Worm (Caenorhabditis elegans) whole organism, L4/young adult: ENCODE measurements around the gene ncl-1.

Experiments
- W03F9.2 ChIP-seq: fragments of 150-350 bp; optimal IDR thresholded peaks from 2 replicates; lab custom pipeline; 2014; ENCODE audit warnings: missing biosample characterization, missing genetic modification characterization
- dao-5 ChIP-seq: sonication (generic microtip); optimal IDR thresholded peaks from 2 replicates; lab custom pipeline; 2016; ENCODE audit warnings: missing genotype, missing genetic modification characterization, moderate library complexity, missing compliant biosample characterization
- him-1 ChIP-seq: sonication (generic microtip); optimal IDR thresholded peaks from 2 replicates; lab custom pipeline; 2016; ENCODE audit warnings: missing genotype, missing genetic modification reagents, missing genetic modification characterization, missing compliant biosample characterization

The ncl-1 gene

ce11 chrIII:7719364-7719936, at the start of gene ncl-1:
Gene ncl-1, plus strand, starts transcription at chrIII:7719729.
- TF ChIP-seq dao-5 (tag; lab: Kevin White, UChicago) (no peak), him-1 (no peak), W03F9.2 (no peak)

ce11 chrIII:7672411-7672810, 47.1 kb upstream of the ncl-1 start:
- no peak for TF ChIP-seq dao-5 (tag; lab: Kevin White, UChicago)
- no peak for TF ChIP-seq W03F9.2
- no peak for TF ChIP-seq him-1

ce11 chrIII:7692287-7692686, 27.2 kb upstream of the ncl-1 start:
- TF ChIP-seq W03F9.2 (no peak), dao-5 (tag; lab: Kevin White, UChicago) (no peak), him-1 (no peak)

- TF ChIP-seq him-1 (no peak), dao-5 (tag; lab: Kevin White, UChicago) (no peak), W03F9.2 (no peak)
Observed at ce11 chrIII:7694274-7694673, 25.3 kb upstream of the ncl-1 start, which contains the start of gene C18H2.5. Gene C18H2.5, minus strand, starts transcription at chrIII:7694374.

ce11 chrIII:7703474-7703873, 16.1 kb upstream of the ncl-1 start:
- no peak for TF ChIP-seq W03F9.2
- no peak for TF ChIP-seq him-1
- TF ChIP-seq dao-5 (tag; lab: Kevin White, UChicago) = no peak

- TF ChIP-seq W03F9.2 (no peak), him-1 (no peak), dao-5 (tag; lab: Kevin White, UChicago) (no peak)
Observed at ce11 chrIII:7709391-7709790, 10.1 kb upstream of the ncl-1 start, which contains the start of gene lin-13. Gene lin-13, minus strand, starts transcription at chrIII:7709491.

- TF ChIP-seq W03F9.2 (no peak), dao-5 (tag; lab: Kevin White, UChicago) (no peak), him-1 (peak; percentile 46)
Observed at ce11 chrIII:7710066-7710465, 9.5 kb upstream of the ncl-1 start.

ce11 chrIII:7710943-7711342, 8.6 kb upstream of the ncl-1 start:
- TF ChIP-seq W03F9.2 (no peak), dao-5 (tag; lab: Kevin White, UChicago) (no peak), him-1 (no peak)

ce11 chrIII:7711495-7711894, 8.0 kb upstream of the ncl-1 start:
- TF ChIP-seq W03F9.2 (no peak), dao-5 (tag; lab: Kevin White, UChicago) (no peak), him-1 (no peak)

- TF ChIP-seq dao-5 (tag; lab: Kevin White, UChicago) (no peak), him-1 (no peak), W03F9.2 (no peak)
Observed at ce11 chrIII:7711908-7712359, 7.6 kb upstream of the ncl-1 start, which contains the start of gene C03B8.3. Gene C03B8.3, plus strand, starts transcription at chrIII:7712309.

- TF ChIP-seq W03F9.2 = no peak
- TF ChIP-seq dao-5 (tag; lab: Kevin White, UChicago) = no peak
- TF ChIP-seq him-1 = no peak
Observed at ce11 chrIII:7716550-7716949, 3.0 kb upstream of the ncl-1 start.

- TF ChIP-seq him-1 = no peak
- TF ChIP-seq W03F9.2 = peak; percentile 56
- no peak for TF ChIP-seq dao-5 (tag; lab: Kevin White, UChicago)
Observed at ce11 chrIII:7718318-7718717, 1.2 kb upstream of the ncl-1 start.

- peak; percentile 52 for TF ChIP-seq him-1
- no peak for TF ChIP-seq dao-5 (tag; lab: Kevin White, UChicago)
- peak; percentile 47 for TF ChIP-seq W03F9.2
Observed at ce11 chrIII:7720861-7721260, 1.3 kb downstream of the ncl-1 start.

ce11 chrIII:7721513-7721912, 2.0 kb downstream of the ncl-1 start:
- TF ChIP-seq dao-5 (tag; lab: Kevin White, UChicago) (no peak), him-1 (no peak), W03F9.2 (no peak)

ce11 chrIII:7722411-7722810, 2.9 kb downstream of the ncl-1 start:
- no peak for TF ChIP-seq dao-5 (tag; lab: Kevin White, UChicago)
- no peak for TF ChIP-seq him-1
- no peak for TF ChIP-seq W03F9.2

- no peak for TF ChIP-seq him-1
- TF ChIP-seq W03F9.2 = no peak
- no peak for TF ChIP-seq dao-5 (tag; lab: Kevin White, UChicago)
Observed at ce11 chrIII:7722999-7723398, 3.5 kb downstream of the ncl-1 start.
